Worm (Caenorhabditis elegans) whole organism, dauer: Measurements from ENCODE around the gene rps-21.

Experiments
- unc-62 ChIP-seq: sonication (generic microtip); optimal IDR thresholded peaks from 2 replicates; lab custom pipeline; 2017; ENCODE audit warnings: missing biosample characterization, missing genetic modification reagents, missing genetic modification characterization

The rps-21 gene

DNA sequence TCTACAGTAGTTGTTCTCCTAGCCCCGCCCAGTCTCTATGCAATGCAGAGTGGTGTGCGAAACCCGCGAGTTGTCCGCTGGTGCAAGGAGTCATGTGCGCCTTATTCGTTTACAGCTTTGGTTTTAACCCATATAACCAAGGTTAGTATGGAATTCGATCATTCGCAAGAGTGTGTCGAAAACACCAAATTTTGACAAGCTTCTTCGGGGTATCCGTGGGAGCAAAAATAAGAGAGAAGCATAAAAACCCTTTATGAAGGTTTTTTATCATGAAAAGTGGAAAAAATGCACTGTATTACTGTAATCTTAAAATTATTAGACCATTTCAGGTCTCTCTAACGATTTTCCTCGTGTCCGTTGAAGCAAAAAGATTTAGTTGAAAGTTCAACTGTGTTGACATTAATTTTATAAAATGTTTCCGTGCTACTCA lies 47.2 kb downstream of the rps-21 start:
- no peak for TF ChIP-seq unc-62

DNA sequence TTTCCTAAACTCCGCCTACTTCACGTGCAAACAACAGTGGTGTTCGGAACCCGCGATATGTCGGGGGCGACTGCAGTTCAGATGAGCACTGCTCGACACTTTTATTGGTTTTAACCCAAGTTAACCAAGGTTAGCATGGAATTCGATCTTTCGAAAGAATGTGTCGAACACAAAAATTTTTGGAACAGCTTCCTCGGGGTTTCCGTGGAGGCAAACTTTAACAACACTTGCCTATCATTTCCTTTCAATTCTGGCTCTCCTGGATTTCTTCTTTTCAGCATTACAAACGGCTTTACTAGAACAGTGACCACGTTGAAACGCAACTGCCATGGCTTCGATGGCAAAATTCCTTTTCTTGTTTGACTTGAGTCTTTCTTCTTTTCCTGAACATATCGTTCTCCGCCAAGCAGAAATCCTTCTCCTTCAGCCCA lies 48.1 kb downstream of the rps-21 start:
- no peak for TF ChIP-seq unc-62

DNA sequence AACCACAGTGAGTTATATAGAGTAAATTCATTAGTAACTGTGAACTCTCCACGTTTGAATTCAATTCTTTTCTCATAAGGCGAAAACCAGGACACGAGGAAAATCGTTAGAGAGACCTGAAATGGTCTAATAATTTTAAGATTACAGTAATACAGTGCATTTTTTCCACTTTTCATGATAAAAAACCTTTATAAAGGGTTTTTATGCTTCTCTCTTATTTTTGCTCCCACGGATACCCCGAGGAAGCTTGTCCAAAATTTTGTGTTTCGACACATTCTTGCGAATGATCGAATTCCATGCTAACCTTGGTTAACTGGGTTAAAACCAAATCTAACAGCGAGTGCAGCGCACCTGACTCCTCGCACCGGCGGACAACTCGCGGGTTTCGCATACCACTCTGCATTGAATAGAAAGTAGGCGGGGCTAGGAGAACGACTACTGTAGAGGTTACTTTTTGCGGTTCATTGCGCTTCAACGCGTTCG lies 49.2 kb downstream of the rps-21 start:
- no peak for TF ChIP-seq unc-62
